Fruit fly (Drosophila melanogaster) whole organism, wandering third instar larva: ENCODE results near the gene CG33941.

Experiments
- CG32264 ChIP-seq: fragments of 200-800 bp; sonication (Bioruptor generic); optimal IDR thresholded peaks from 2 replicates; lab custom pipeline; 2016; ENCODE audit warnings: missing biosample characterization, missing genetic modification characterization
- CG9705 ChIP-seq: fragments of 200-800 bp; sonication (Bioruptor generic); optimal IDR thresholded peaks from 2 replicates; lab custom pipeline; 2018; ENCODE audit warnings: missing biosample characterization, mild to moderate bottlenecking, missing genetic modification characterization
- CrebA ChIP-seq: fragments of 200-800 bp; sonication (Bioruptor generic); optimal IDR thresholded peaks from 2 replicates; lab custom pipeline; 2016; ENCODE audit warnings: missing biosample characterization, mild to moderate bottlenecking, missing genetic modification characterization, borderline replicate concordance
- Dfd ChIP-seq: fragments of >200 bp; optimal IDR thresholded peaks from 2 replicates; lab custom pipeline; 2017; ENCODE audit warnings: missing biosample characterization, missing genetic modification characterization
- Dif ChIP-seq: fragments of 200-275, 200-300 bp; sonication (Bioruptor generic); optimal IDR thresholded peaks from 2 replicates; lab custom pipeline; 2018; ENCODE audit warnings: missing biosample characterization, missing genetic modification characterization; ENCODE audit not compliant: partially characterized antibody
- GATAd ChIP-seq: sonication (Bioruptor generic); optimal IDR thresholded peaks from 2 replicates; lab custom pipeline; 2016; ENCODE audit warnings: missing biosample characterization, missing genetic modification characterization
- HLH106 ChIP-seq: fragments of 200-800 bp; optimal IDR thresholded peaks from 3 replicates; lab custom pipeline; 2019; ENCODE audit warnings: missing biosample characterization, mild to moderate bottlenecking, missing genetic modification characterization, moderate library complexity
- Hnf4 ChIP-seq: fragments of 200-800 bp; sonication (Bioruptor generic); optimal IDR thresholded peaks from 2 replicates; lab custom pipeline; 2016; ENCODE audit warnings: missing biosample characterization, mild to moderate bottlenecking, missing genetic modification characterization
- Hr78 ChIP-seq: fragments of >200 bp; optimal IDR thresholded peaks from 2 replicates; lab custom pipeline; 2017; ENCODE audit warnings: missing biosample characterization, missing genetic modification characterization
- Hr83 ChIP-seq: fragments of 200-300 bp; sonication (Bioruptor generic); optimal IDR thresholded peaks from 2 replicates; lab custom pipeline; 2016; ENCODE audit warnings: missing biosample characterization, mild to moderate bottlenecking, missing genetic modification characterization, moderate library complexity; ENCODE audit not compliant: poor library complexity, severe bottlenecking
- Jra ChIP-seq: sonication (Bioruptor generic); optimal IDR thresholded peaks from 2 replicates; lab custom pipeline; 2016; ENCODE audit warnings: missing biosample characterization, missing genetic modification characterization
- Mio ChIP-seq: sonication (Bioruptor generic); optimal IDR thresholded peaks from 2 replicates; lab custom pipeline; 2016; ENCODE audit warnings: missing biosample characterization, missing genetic modification characterization
- Myc ChIP-seq: fragments of >200 bp; optimal IDR thresholded peaks from 2 replicates; lab custom pipeline; 2017
- N ChIP-seq: fragments of >200 bp; optimal IDR thresholded peaks from 2 replicates; lab custom pipeline; 2018; ENCODE audit warnings: missing biosample characterization, missing external identifiers, missing genetic modification characterization
- OdsH ChIP-seq: fragments of 200-800 bp; sonication (Bioruptor generic); optimal IDR thresholded peaks from 2 replicates; lab custom pipeline; 2016; ENCODE audit warnings: missing biosample characterization, mild to moderate bottlenecking, missing genetic modification characterization
- Sp1 ChIP-seq: fragments of 200-800 bp; sonication (Bioruptor generic); optimal IDR thresholded peaks from 3 replicates; lab custom pipeline; 2019; ENCODE audit warnings: missing biosample characterization, mild to moderate bottlenecking, missing genetic modification characterization, moderate library complexity
- Vsx2 ChIP-seq: fragments of 200-300, 225-300 bp; sonication (Bioruptor generic); optimal IDR thresholded peaks from 2 replicates; lab custom pipeline; 2018; ENCODE audit warnings: missing biosample characterization, missing genetic modification characterization; ENCODE audit not compliant: partially characterized antibody
- br ChIP-seq: fragments of 200-800 bp; sonication (Bioruptor generic); optimal IDR thresholded peaks from 2 replicates; lab custom pipeline; 2016; ENCODE audit warnings: missing biosample characterization, missing genetic modification characterization
- brk ChIP-seq: fragments of 200-800 bp; sonication (Bioruptor generic); optimal IDR thresholded peaks from 2 replicates; lab custom pipeline; 2016; ENCODE audit warnings: missing biosample characterization, mild to moderate bottlenecking, missing genetic modification characterization
- dl ChIP-seq, 2 experiments: fragments of 175-275, 200-275 bp in 1 of 2; fragments of 200-275 bp in 1 of 2; sonication (Bioruptor generic); optimal IDR thresholded peaks; lab custom pipeline; 2018; ENCODE audit warnings: mild to moderate bottlenecking in 2 of 2, missing biosample characterization in 2 of 2, missing genetic modification characterization in 2 of 2, moderate library complexity in 2 of 2; ENCODE audit not compliant: partially characterized antibody in 2 of 2, insufficient read depth in 1 of 2
- dmrt93B ChIP-seq: fragments of 200-800 bp; sonication (Bioruptor generic); optimal IDR thresholded peaks from 2 replicates; lab custom pipeline; 2018; ENCODE audit warnings: missing biosample characterization, mild to moderate bottlenecking, missing genetic modification characterization
- dsf ChIP-seq: sonication (Bioruptor generic); optimal IDR thresholded peaks from 2 replicates; lab custom pipeline; 2016; ENCODE audit warnings: missing biosample characterization, missing genetic modification characterization, borderline replicate concordance
- ey ChIP-seq: fragments of 200-800 bp; sonication (Bioruptor generic); optimal IDR thresholded peaks from 2 replicates; lab custom pipeline; 2016; ENCODE audit warnings: missing biosample characterization, missing genetic modification characterization
- foxo ChIP-seq, 2 experiments: fragments of 200-800 bp; sonication (Bioruptor generic); optimal IDR thresholded peaks; 2 replicates in 1 of 2; 3 replicates in 1 of 2; lab custom pipeline; 2016 to 2017; ENCODE audit warnings: missing biosample characterization in 2 of 2, missing genetic modification characterization in 2 of 2
- fru ChIP-seq: fragments of 200-800 bp; sonication (Bioruptor generic); optimal IDR thresholded peaks from 3 replicates; lab custom pipeline; 2016; ENCODE audit warnings: missing biosample characterization, mild to moderate bottlenecking, missing genetic modification characterization
- h ChIP-seq: fragments of 200-800 bp; sonication (Bioruptor generic); optimal IDR thresholded peaks from 3 replicates; lab custom pipeline; 2016; ENCODE audit warnings: missing biosample characterization, mild to moderate bottlenecking, missing genetic modification characterization
- jim ChIP-seq: fragments of 175-275, 200-325 bp; sonication (Bioruptor generic); optimal IDR thresholded peaks from 2 replicates; lab custom pipeline; 2016; ENCODE audit warnings: missing biosample characterization, mild to moderate bottlenecking, missing genetic modification characterization
- pan ChIP-seq: fragments of >200 bp; optimal IDR thresholded peaks from 2 replicates; lab custom pipeline; 2017
- psq ChIP-seq: fragments of 200-800 bp; sonication (Bioruptor generic); optimal IDR thresholded peaks from 3 replicates; lab custom pipeline; 2017; ENCODE audit warnings: missing biosample characterization, mild to moderate bottlenecking, missing genetic modification characterization, moderate library complexity
- rgr ChIP-seq: fragments of 200-800 bp; sonication (Bioruptor generic); optimal IDR thresholded peaks from 3 replicates; lab custom pipeline; 2016; ENCODE audit warnings: missing biosample characterization, mild to moderate bottlenecking, missing genetic modification characterization
- sage ChIP-seq: fragments of 200-800 bp; sonication (Bioruptor generic); optimal IDR thresholded peaks from 2 replicates; lab custom pipeline; 2016; ENCODE audit warnings: missing biosample characterization, mild to moderate bottlenecking, missing genetic modification characterization
- sv ChIP-seq: fragments of 200-800 bp; sonication (Bioruptor generic); optimal IDR thresholded peaks from 3 replicates; lab custom pipeline; 2016; ENCODE audit warnings: missing biosample characterization, missing genetic modification characterization
- tai ChIP-seq: sonication (Bioruptor generic); optimal IDR thresholded peaks from 2 replicates; lab custom pipeline; 2016; ENCODE audit warnings: missing biosample characterization, missing genetic modification characterization

Gene CG33941

DNA sequence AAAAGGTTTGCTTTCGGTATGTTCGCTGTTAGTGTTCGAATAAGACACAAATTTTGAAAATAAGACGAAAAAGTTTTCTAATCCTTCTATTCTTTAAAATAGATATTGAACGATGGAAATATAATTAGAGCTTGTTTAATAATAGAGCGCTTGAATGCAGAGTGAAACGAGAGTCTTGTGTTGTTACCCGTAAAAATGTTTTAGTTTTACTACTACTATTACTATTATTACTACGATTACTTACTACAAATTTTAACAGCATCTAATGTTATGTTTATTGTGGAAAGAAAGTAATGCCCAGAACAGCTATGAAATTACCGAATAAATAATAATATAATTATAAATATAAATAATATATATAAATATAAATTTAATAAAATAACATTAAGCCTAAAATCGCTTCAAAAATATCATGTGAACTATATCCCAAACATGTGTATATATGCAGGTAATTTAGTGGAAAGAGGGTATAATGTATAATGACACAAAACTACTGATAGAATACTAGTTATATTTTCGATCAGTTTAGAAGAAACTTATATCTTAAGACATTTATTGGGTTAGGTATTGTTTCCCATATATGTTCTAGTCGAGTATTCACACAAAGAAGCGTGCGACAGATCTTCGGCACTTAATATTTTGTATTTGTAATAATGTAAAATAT lies at the start of gene CG33941:
CG33941 (plus strand) TSS at position 522 of the 664 bp plus-strand sequence.
- TF ChIP-seq Dif, result no peak
- peak; percentile 22 for TF ChIP-seq Myc (lab: Kevin White, UChicago)
- peak; percentile 47 for TF ChIP-seq N

DNA sequence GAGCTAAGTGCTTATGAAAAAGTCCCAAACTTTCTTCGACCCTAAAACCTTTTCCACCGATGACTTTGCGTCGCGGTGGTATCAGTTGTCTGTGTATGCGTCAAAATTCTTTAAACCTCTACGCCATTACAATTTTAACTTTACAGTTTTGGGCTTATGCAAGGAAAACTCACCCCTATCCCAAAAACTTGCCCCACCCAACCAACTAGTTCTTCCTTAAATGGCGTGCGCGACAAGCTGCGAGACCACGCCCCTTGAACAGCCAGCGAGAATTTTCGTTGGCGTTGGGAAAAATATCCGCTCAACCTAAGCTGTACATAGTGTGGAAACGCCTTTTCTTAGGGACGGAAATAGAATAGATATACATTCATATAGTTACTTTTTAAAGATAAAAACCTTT lies 48.6 kb upstream of the CG33941 start:
- TF ChIP-seq Vsx2 (GFP tag; lab: Kevin White, UChicago) (no peak), Dif (no peak), Sp1 (no peak), jim (no peak), brk (GFP tag; lab: Kevin White, UChicago) (no peak), fru (no peak), dsf (no peak), CG32264 (GFP tag; lab: Kevin White, UChicago) (no peak), Hr78 (no peak), GATAd (GFP tag; lab: Kevin White, UChicago) (no peak), dmrt93B (GFP tag; lab: Kevin White, UChicago) (no peak), Jra (GFP tag; lab: Kevin White, UChicago) (no peak), CG9705 (GFP tag; lab: Kevin White, UChicago) (no peak)

DNA sequence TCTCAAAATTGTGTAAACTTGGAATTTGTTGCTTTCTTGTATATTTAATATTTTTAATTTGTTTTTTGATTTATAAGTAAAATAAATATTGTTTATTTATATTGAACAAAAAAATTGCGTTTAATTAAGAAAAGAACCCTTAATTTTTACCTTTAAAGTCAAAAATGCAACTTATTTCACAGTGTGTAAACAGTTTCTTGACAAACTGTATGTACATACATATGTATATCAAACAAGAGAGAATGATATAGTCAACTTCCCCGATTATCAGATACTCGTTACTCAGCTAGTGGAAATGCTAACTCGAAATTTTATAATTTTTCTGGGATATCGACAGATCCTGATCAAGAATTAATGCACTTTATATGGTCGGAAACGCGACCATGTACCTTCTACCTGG lies 46.3 kb upstream of the CG33941 start:
- TF ChIP-seq Dfd (GFP tag; lab: Kevin White, UChicago) (peak; percentile 52), jim (no peak)

DNA sequence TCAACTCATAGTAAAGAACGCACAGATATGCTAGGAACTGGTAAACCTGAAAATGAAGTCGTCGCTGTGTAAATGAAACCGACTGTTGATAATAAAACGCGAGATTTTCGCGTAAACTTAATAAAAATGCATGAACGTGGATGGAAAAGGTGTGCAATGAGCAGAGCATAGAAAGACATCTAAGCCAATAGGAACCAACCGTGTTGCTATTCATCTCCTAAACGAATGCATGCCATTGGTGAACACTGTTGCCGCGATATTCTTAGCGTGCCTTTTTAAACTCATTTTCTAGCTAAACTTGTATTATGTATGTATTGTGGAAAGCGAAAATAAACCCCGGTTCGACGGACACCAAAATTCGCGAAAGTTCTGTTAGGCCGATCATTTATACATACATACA lies 45.5 kb upstream of the CG33941 start:
- TF ChIP-seq Mio (GFP tag; lab: Kevin White, UChicago) (no peak), GATAd (GFP tag; lab: Kevin White, UChicago) (no peak)

DNA sequence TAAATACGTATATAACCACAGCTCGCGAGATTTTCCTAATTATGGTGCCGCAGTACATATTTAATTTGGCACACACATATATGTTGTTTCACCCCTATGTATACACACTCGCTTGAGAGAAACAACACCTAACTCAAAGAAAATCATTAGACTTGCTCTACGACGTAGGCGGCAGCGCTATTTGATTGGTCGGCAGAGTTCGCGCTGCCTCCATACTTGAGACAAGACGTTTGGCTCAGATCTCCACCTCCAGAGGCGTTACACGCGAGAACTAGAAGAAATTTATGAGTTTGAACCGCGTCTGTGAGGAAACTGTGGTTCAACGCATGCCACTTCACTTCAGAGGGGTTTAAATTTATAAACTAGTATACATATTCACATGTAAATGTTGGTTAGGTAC lies 44.0 kb upstream of the CG33941 start:
- no peak for TF ChIP-seq HLH106 (tag; lab: Kevin White, UChicago)
- no peak for TF ChIP-seq GATAd (GFP tag; lab: Kevin White, UChicago)
- TF ChIP-seq, all 38 proteins: peak for 0

DNA sequence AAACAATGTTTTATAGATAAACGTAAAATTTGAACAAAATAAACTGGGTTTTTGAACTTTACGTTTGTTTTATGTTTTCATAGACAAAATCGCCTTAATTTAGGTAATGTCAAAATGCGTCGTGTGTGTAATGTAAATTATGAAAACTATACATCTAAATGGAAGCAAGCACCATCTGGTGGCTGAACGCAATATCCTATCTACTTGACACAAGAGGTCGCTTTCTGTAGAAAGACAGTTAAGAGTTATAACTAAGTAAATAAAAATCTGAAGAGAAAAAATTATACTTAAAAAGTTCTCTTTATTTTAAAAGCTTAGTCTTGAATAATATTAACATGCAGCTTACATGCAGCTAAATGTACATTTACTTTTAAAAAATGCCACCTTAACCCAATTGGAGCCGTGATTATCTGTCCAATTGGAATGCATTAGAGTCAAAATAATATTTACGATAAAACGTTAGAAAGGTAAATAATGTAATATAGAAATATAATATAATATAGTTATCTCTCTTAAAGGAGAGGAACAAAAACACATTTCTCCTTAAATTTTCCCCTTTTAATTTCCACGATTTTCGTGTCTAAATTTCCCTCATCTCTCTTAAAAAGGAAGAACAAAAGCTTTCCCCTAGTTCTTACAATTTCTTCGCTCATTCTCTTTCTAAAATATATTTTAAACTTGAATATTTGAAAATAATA lies 42.5 kb upstream of the CG33941 start:
- TF ChIP-seq Myc (lab: Kevin White, UChicago) (no peak), dsf (peak; percentile 14), Mio (GFP tag; lab: Kevin White, UChicago) (peak; percentile 26), sage (GFP tag; lab: Kevin White, UChicago) (peak; percentile 50), psq (peak; percentile 60), Hnf4 (GFP tag; lab: Kevin White, UChicago) (peak; percentile 76), HLH106 (tag; lab: Kevin White, UChicago) (peak; percentile 70), dl (GFP tag; optimal IDR thresholded peaks at IDR 0.05; lab: Kevin White, UChicago; ENCODE audit: insufficient read depth in 1 of 2, partially characterized antibody in 2 of 2) (no peak), foxo (GFP tag; optimal IDR thresholded peaks at IDR 0.05; lab: Kevin White, UChicago) (peak in 1 of 2 experiments; percentile 81), CG9705 (GFP tag; lab: Kevin White, UChicago) (peak; percentile 54), Jra (GFP tag; lab: Kevin White, UChicago) (peak; percentile 55), h (GFP tag; lab: Kevin White, UChicago) (peak; percentile 72), rgr (GFP tag; lab: Kevin White, UChicago) (peak; percentile 80), CG32264 (GFP tag; lab: Kevin White, UChicago) (peak; percentile 13), OdsH (peak; percentile 73), fru (peak; percentile 86), dmrt93B (GFP tag; lab: Kevin White, UChicago) (peak; percentile 54), sv (GFP tag; lab: Kevin White, UChicago) (peak; percentile 80), brk (GFP tag; lab: Kevin White, UChicago) (peak; percentile 58), GATAd (GFP tag; lab: Kevin White, UChicago) (peak; percentile 49), CrebA (GFP tag; lab: Kevin White, UChicago) (peak; percentile 27), Dif (no peak), tai (GFP tag; lab: Kevin White, UChicago) (peak; percentile 80), br (no peak), ey (GFP tag; lab: Kevin White, UChicago) (peak; percentile 61), Hr83 (peak; percentile 82), N (no peak), pan (lab: Kevin White, UChicago) (no peak)
